Worm (Caenorhabditis elegans): ENCODE measurements around the gene C16D2.3.
A peak's percentile ranks its signal among the peaks of the same experiment; 100 is the strongest.

C16D2.3 gene

DNA sequence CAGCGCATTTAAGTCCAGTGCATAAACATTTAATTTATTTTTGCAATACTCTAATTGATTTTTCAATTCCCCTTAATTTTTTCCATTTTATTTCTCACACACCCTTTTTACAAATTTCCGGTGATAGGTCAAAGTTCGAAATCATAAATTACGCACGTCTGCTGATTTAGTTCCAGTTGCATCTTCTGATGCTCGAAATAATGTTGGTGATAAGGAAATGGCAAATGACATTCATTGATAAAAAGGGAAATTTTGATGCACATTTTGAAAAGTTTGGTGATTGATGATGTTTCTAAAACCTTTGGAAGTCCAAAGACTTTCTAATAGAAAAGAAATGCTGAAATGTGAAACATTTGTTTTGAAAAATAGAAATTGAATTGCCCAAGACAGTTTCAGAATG lies 19.2 kb downstream of the C16D2.3 start (continued):
- TF ChIP-seq nhr-28 (tag; optimal IDR thresholded peaks at IDR 0.05) = peak; percentile 53
- no peak for TF ChIP-seq hmg-1.1 (GFP tag; IDR thresholded peaks at IDR 0.05)
- peak; percentile 6 for TF ChIP-seq nhr-6 (tag; optimal IDR thresholded peaks at IDR 0.05)
- peak; percentile 74 for TF ChIP-seq php-3 (GFP tag; IDR thresholded peaks at IDR 0.05)
- no peak for TF ChIP-seq dmd-9 (GFP tag; IDR thresholded peaks at IDR 0.05)
- no peak for TF ChIP-seq unc-39 (tag; optimal IDR thresholded peaks at IDR 0.05)
- TF ChIP-seq hlh-11 (tag; optimal IDR thresholded peaks at IDR 0.05) = peak; percentile 52
- no peak for TF ChIP-seq ZK546.5 (tag; optimal IDR thresholded peaks at IDR 0.05)
- peak in 1 of 2 experiments; percentile 64 for TF ChIP-seq hif-1 (tag; optimal IDR thresholded peaks at IDR 0.05)
- peak; percentile 20 for TF ChIP-seq hlh-30 (tag; optimal IDR thresholded peaks at IDR 0.05; ENCODE audit: insufficient read depth)
- TF ChIP-seq dve-1 (tag; optimal IDR thresholded peaks at IDR 0.05; ENCODE audit: insufficient read depth) = peak; percentile 75
- TF ChIP-seq ceh-44 (GFP tag; IDR thresholded peaks at IDR 0.05) = no peak
- TF ChIP-seq lin-29 (GFP tag; IDR thresholded peaks at IDR 0.05) = no peak
- peak; percentile 86 for TF ChIP-seq ztf-7 (tag; optimal IDR thresholded peaks at IDR 0.05)
- no peak for TF ChIP-seq zip-11 (GFP tag; IDR thresholded peaks at IDR 0.05)
- TF ChIP-seq nhr-77 (tag; optimal IDR thresholded peaks at IDR 0.05) = no peak
- TF ChIP-seq snpc-4 (tag; optimal IDR thresholded peaks at IDR 0.05) = no peak
- TF ChIP-seq T20F7.1 (GFP tag; optimal IDR thresholded peaks at IDR 0.05) = no peak
- TF ChIP-seq ceh-20 (GFP tag; IDR thresholded peaks at IDR 0.05) = no peak; the same call in 1 of the 2 replicates
- TF ChIP-seq lsy-2 (tag; optimal IDR thresholded peaks at IDR 0.05) = peak in 1 of 2 experiments; percentile 22
- no peak for TF ChIP-seq nhr-237 (tag; optimal IDR thresholded peaks at IDR 0.05)
- TF ChIP-seq dmd-6 (GFP tag; IDR thresholded peaks at IDR 0.05) = peak; percentile 85

DNA sequence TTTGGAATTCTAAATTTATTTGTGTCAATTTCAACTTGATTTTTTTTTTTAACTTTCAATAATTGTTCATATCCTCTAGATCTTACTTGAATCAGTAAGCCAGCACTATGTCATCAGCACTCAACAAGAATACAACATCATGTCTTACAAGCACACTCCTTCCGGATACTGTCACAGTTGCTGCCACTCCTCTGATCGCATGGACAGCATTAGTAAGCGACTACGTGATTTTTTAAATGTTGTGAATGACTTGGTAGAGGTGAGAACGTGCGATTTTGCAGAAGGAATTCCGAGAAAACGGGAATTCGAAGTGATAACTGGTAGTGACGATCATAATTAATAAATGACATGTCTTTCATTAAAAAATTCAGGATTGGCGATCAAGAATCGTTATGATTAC lies 20.1 kb downstream of the C16D2.3 start, which contains the start of gene oac-54:
oac-54 (plus strand) TSS at position 83 of the 400 bp plus-strand sequence.
- TF ChIP-seq cey-2 (tag; optimal IDR thresholded peaks at IDR 0.05; ENCODE audit: borderline replicate concordance, insufficient read depth) = no peak
- TF ChIP-seq aha-1 (tag) = peak; percentile 95
- no peak for TF ChIP-seq ces-1 (GFP tag; optimal IDR thresholded peaks at IDR 0.05)
- TF ChIP-seq T26A8.4 (GFP tag; IDR thresholded peaks at IDR 0.05) = no peak
- peak; percentile 39 for TF ChIP-seq dmd-6 (GFP tag; IDR thresholded peaks at IDR 0.05)
- no peak for TF ChIP-seq ctbp-1 (GFP tag; IDR thresholded peaks at IDR 0.05)
- no peak for TF ChIP-seq ceh-28 (tag; optimal IDR thresholded peaks at IDR 0.05)
- no peak for TF ChIP-seq madf-9 (GFP tag; conservative IDR thresholded peaks at IDR 0.05)
- no peak for TF ChIP-seq ceh-44 (GFP tag; IDR thresholded peaks at IDR 0.05)
- no peak for TF ChIP-seq fkh-10 (GFP tag; optimal IDR thresholded peaks at IDR 0.05)
- TF ChIP-seq hlh-11 (tag; optimal IDR thresholded peaks at IDR 0.05) = no peak
- peak; percentile 4 to 65 for TF ChIP-seq hif-1 (tag; optimal IDR thresholded peaks at IDR 0.05)
- TF ChIP-seq egl-43 (GFP tag; IDR thresholded peaks at IDR 0.05) = no peak
- no peak for TF ChIP-seq Y48G9A.11 (GFP tag; IDR thresholded peaks at IDR 0.05)
- TF ChIP-seq attf-4 (tag; optimal IDR thresholded peaks at IDR 0.05) = no peak
- TF ChIP-seq zfp-2 (tag; optimal IDR thresholded peaks at IDR 0.05) = no peak
- no peak for TF ChIP-seq arid-1 (GFP tag; conservative IDR thresholded peaks at IDR 0.05)

DNA sequence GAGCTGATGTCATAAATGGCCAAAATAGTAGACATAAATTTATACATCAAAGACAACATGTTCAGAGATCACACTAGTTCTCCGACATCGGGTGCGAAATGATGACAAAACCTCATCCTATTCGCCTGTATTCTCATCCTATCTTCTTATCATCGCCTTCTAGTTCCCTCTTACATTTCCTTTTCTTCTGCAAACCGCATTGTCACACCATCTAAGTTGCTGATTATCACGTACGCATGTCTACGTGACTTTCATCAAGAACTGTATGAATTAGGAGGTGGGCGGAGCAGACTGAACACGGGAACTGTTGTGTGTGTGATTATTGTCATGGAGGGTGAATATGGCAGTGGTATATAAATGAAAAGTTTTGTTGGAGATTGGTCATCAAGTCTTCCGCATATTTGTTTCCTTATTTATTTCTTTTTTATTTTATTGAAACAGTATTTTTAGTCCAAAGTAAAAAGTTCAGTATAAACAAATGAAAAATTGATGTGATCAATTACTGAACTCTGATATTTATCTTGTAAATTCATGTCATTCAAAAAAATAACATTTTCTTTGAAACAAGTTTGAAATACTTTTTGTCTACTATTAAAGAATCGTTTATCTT lies 22.4 kb downstream of the C16D2.3 start:
- TF ChIP-seq spr-3 (GFP tag; optimal IDR thresholded peaks at IDR 0.05) (no peak), ces-1 (GFP tag; optimal IDR thresholded peaks at IDR 0.05) (no peak), ZK546.5 (tag; optimal IDR thresholded peaks at IDR 0.05) (no peak), gei-8 (GFP tag; optimal IDR thresholded peaks at IDR 0.05) (no peak), nhr-48 (tag; optimal IDR thresholded peaks at IDR 0.05) (peak; percentile 92), pha-4 (GFP tag; IDR thresholded peaks at IDR 0.05) (no peak), pha-4 (tag; optimal IDR thresholded peaks at IDR 0.05) (no peak), hif-1 (tag; optimal IDR thresholded peaks at IDR 0.05) (peak; percentile 99), arid-1 (GFP tag; conservative IDR thresholded peaks at IDR 0.05) (no peak), Y5F2A.4 (GFP tag; optimal IDR thresholded peaks at IDR 0.05) (no peak), snpc-4 (tag; optimal IDR thresholded peaks at IDR 0.05) (no peak), mep-1 (tag; optimal IDR thresholded peaks at IDR 0.05) (no peak), F26F4.8 (GFP tag; conservative IDR thresholded peaks at IDR 0.05) (no peak), nhr-41 (GFP tag; IDR thresholded peaks at IDR 0.05) (no peak), lin-29 (GFP tag; IDR thresholded peaks at IDR 0.05) (no peak), mxl-3 (GFP tag; optimal IDR thresholded peaks at IDR 0.05) (peak; percentile 83), ceh-32 (tag; optimal IDR thresholded peaks at IDR 0.05; ENCODE audit: poor library complexity) (no peak), zip-2 (tag; optimal IDR thresholded peaks at IDR 0.05) (no peak), pqm-1 (tag; optimal IDR thresholded peaks at IDR 0.05) (no peak), ztf-7 (tag; optimal IDR thresholded peaks at IDR 0.05) (no peak)
